Worm (Caenorhabditis elegans): ENCODE data around the gene ser-1.

ser-1 gene

ce11 chrX:16634708-16635107 lies 55.2 kb downstream of the ser-1 start (continued):
- TF ChIP-seq snpc-1.3 (tag; optimal IDR thresholded peaks at IDR 0.05; ENCODE audit: insufficient read depth) (peak; percentile 83), zfh-2 (GFP tag; conservative IDR thresholded peaks at IDR 0.05) (peak; percentile 74), lin-40 (tag; optimal IDR thresholded peaks at IDR 0.05) (peak; percentile 86), lin-35 (GFP tag; optimal IDR thresholded peaks at IDR 0.05) (no peak), Y56A3A.18 (GFP tag; IDR thresholded peaks at IDR 0.05) (peak; percentile 84), let-607 (tag; optimal IDR thresholded peaks at IDR 0.05) (peak; percentile 55 to 65), lin-26 (GFP tag; IDR thresholded peaks at IDR 0.05) (peak; percentile 90), sptf-2 (GFP tag; optimal IDR thresholded peaks at IDR 0.05) (peak; percentile 28), Y53F4B.3 (GFP tag; IDR thresholded peaks at IDR 0.05) (peak; percentile 40; the same call in 1 of the 2 replicates), dox-1 (GFP tag; IDR thresholded peaks at IDR 0.05) (peak; percentile 90), F49E8.2 (tag; optimal IDR thresholded peaks at IDR 0.05; ENCODE audit: insufficient read depth) (no peak), dpl-1 (GFP tag; optimal IDR thresholded peaks at IDR 0.05) (no peak), hsf-1 (GFP tag; IDR thresholded peaks at IDR 0.05) (no peak), akir-1 (GFP tag; optimal IDR thresholded peaks at IDR 0.05) (peak; percentile 21), Y79H2A.3 (GFP tag; conservative IDR thresholded peaks at IDR 0.05) (no peak), attf-3 (GFP tag; conservative IDR thresholded peaks at IDR 0.05) (0 out of 2 replicates have a peak, but pooled peaks have one; percentile 20), F39B2.1 (GFP tag; IDR thresholded peaks at IDR 0.05) (no peak), T07F8.4 (tag; optimal IDR thresholded peaks at IDR 0.05) (peak; percentile 67), zim-3 (tag; optimal IDR thresholded peaks at IDR 0.05) (peak; percentile 24), attf-5 (GFP tag; optimal IDR thresholded peaks at IDR 0.05) (peak; percentile 71), sea-2 (GFP tag; IDR thresholded peaks at IDR 0.05) (no peak), unc-130 (GFP tag; optimal IDR thresholded peaks at IDR 0.05) (peak; percentile 30), mes-4 (tag; optimal IDR thresholded peaks at IDR 0.05) (no peak), ama-1 (optimal IDR thresholded peaks at IDR 0.05) (no peak), ama-1 (GFP tag; optimal IDR thresholded peaks at IDR 0.05) (peak; percentile 34 to 42), snpc-4 (GFP tag; optimal IDR thresholded peaks at IDR 0.05) (peak; percentile 55), snpc-4 (tag; optimal IDR thresholded peaks at IDR 0.05) (peak; percentile 43 to 86 (median 65)), egl-44 (GFP tag; IDR thresholded peaks at IDR 0.05) (0 out of 2 replicates have a peak, but pooled peaks have one; percentile 41), ccch-3 (GFP tag; optimal IDR thresholded peaks at IDR 0.05) (peak; percentile 8), cebp-1 (GFP tag; IDR thresholded peaks at IDR 0.05) (peak; percentile 73), cebp-1 (tag; optimal IDR thresholded peaks at IDR 0.05) (peak; percentile 88), die-1 (tag; optimal IDR thresholded peaks at IDR 0.05) (peak; percentile 85), ztf-3 (GFP tag; optimal IDR thresholded peaks at IDR 0.05) (peak; percentile 10), dpff-1 (tag; optimal IDR thresholded peaks at IDR 0.05) (no peak), F10E7.11 (tag; optimal IDR thresholded peaks at IDR 0.05) (no peak), attf-6 (GFP tag; IDR thresholded peaks at IDR 0.05) (no peak), rcor-1 (GFP tag; IDR thresholded peaks at IDR 0.05) (peak; percentile 77), F37B4.10 (GFP tag; IDR thresholded peaks at IDR 0.05) (peak; percentile 19; the same call in 1 of the 2 replicates), bed-1 (GFP tag; IDR thresholded peaks at IDR 0.05) (no peak), gei-17 (GFP tag; optimal IDR thresholded peaks at IDR 0.05) (peak; percentile 74), nhr-27 (tag; optimal IDR thresholded peaks at IDR 0.05) (no peak), tbx-9 (tag; optimal IDR thresholded peaks at IDR 0.05; ENCODE audit: borderline replicate concordance) (no peak), aptf-2 (GFP tag; conservative IDR thresholded peaks at IDR 0.05) (0 out of 2 replicates have a peak, but pooled peaks have one; percentile 12), hmg-1.2 (GFP tag; IDR thresholded peaks at IDR 0.05) (peak; percentile 86), chd-7 (tag; optimal IDR thresholded peaks at IDR 0.05) (peak; percentile 77), him-1 (tag; optimal IDR thresholded peaks at IDR 0.05) (peak; percentile 81), efl-1 (GFP tag; optimal IDR thresholded peaks at IDR 0.05) (no peak), ztf-22 (GFP tag; optimal IDR thresholded peaks at IDR 0.05) (peak; percentile 49), madf-3 (GFP tag; IDR thresholded peaks at IDR 0.05) (no peak)

Measured in whole organism, young adult.